Fruit fly (Drosophila melanogaster) whole organism, pupa: ENCODE measurements around the gene ras.

Experiments used
- CG10348 ChIP-seq: fragments of 200-800 bp; sonication (Bioruptor generic); IDR thresholded peaks from 2 replicates; pipeline ENCODE4 v1.3.6; 2022; ENCODE audit warnings: missing biosample characterization, missing genetic modification characterization
- CG15710 ChIP-seq: fragments of 200-800 bp; sonication (Bioruptor generic); optimal IDR thresholded peaks from 2 replicates; lab custom pipeline; 2018; ENCODE audit warnings: missing biosample characterization, mild to moderate bottlenecking, missing genetic modification characterization, moderate library complexity
- Pif1B ChIP-seq: fragments of 200-800 bp; sonication (Bioruptor generic); optimal IDR thresholded peaks from 3 replicates; lab custom pipeline; 2016; ENCODE audit warnings: missing biosample characterization, missing genetic modification characterization
- fd96Ca ChIP-seq: fragments of 200-800 bp; sonication (Bioruptor generic); IDR thresholded peaks from 3 replicates; pipeline ENCODE4 v1.3.6; 2022; ENCODE audit warnings: missing biosample characterization, missing genetic modification characterization
- gl ChIP-seq: fragments of 200-800 bp; sonication (Bioruptor generic); optimal IDR thresholded peaks from 2 replicates; lab custom pipeline; 2018; ENCODE audit warnings: missing biosample characterization, mild to moderate bottlenecking, missing genetic modification characterization

DNA sequence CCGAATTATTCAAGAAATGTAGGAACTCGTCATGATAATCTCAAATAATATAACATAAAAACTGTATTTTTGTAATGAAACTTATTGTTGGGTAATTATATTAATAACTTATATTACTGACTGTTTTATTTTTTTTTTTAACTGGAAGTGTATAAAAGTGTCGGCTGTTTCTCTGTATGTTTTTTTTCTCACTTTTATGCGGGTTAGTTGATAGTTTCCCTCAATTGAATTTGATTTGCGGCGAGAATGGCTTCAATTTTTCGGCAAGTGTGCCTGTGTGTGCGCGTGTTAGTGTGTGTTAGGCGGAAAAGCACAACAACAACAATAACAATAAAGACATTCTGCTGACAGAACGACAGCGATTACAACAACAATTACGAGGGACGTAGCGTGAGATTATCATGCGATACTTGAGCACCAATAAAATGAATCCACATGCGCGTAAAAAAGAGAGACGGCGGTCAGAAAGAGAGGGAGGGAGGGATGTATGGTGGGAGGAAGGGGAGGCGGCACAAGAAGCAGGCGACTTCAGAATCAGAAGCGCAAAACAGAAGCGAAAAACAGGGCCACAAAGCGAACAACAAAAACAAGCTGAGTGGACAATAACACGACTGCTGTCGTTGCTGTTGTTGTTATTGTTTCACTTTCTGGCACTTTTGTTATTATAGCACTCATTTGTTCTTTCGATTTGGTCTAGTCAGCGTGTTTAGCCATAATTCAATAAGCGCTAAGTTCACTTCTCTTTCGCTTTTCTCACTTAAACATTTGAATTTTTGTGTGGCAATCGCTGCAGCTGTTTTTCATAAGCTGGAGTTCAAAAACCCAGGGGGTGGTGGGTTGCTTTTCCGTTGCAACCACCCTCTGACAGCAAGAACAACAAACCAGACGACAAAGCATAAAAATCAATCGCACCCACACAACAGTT lies 18.9 kb downstream of the ras start:
- TF ChIP-seq fd96Ca, result peak; percentile 33; the same call in 1 of the 3 replicates
- peak; percentile 9 for TF ChIP-seq gl
- no peak for TF ChIP-seq CG15710
- TF ChIP-seq CG10348 (GFP tag; lab: Robert Waterston, UW), result no peak
- TF ChIP-seq Pif1B, result no peak
